Fruit fly (Drosophila melanogaster): Measurements from ENCODE around the gene Nedd8.

Nedd8 gene

dm6 chr2L:18944175-18945012, 7.2 kb downstream of the Nedd8 start (continued):
- no peak for TF ChIP-seq ATbp (GFP tag; optimal IDR thresholded peaks at IDR 0.05)
- no peak for TF ChIP-seq CG14441 (GFP tag; IDR thresholded peaks at IDR 0.05)
- no peak for TF ChIP-seq Antp (GFP tag; optimal IDR thresholded peaks at IDR 0.05)
- TF ChIP-seq klu (GFP tag; IDR thresholded peaks at IDR 0.05) = no peak
- TF ChIP-seq scrt (GFP tag; optimal IDR thresholded peaks at IDR 0.05) = no peak
- TF ChIP-seq Dip2 (GFP tag; IDR thresholded peaks at IDR 0.05) = no peak
- TF ChIP-seq CG1602 (GFP tag; optimal IDR thresholded peaks at IDR 0.05) = no peak
- no peak for TF ChIP-seq CG43689 (GFP tag; IDR thresholded peaks at IDR 0.05)
- no peak for TF ChIP-seq bcd (GFP tag; optimal IDR thresholded peaks at IDR 0.05)
- TF ChIP-seq Trl (optimal IDR thresholded peaks at IDR 0.05) = no peak
- no peak for TF ChIP-seq Trl (GFP tag; optimal IDR thresholded peaks at IDR 0.05)
- TF ChIP-seq Dref (GFP tag; IDR thresholded peaks at IDR 0.05) = no peak
- TF ChIP-seq Lim3 (GFP tag; IDR thresholded peaks at IDR 0.05) = no peak
- TF ChIP-seq zen2 (GFP tag; IDR thresholded peaks at IDR 0.05; ENCODE audit: partially characterized antibody) = no peak
- TF ChIP-seq Fer3 (tag; optimal IDR thresholded peaks at IDR 0.05) = no peak
- no peak for TF ChIP-seq Side (GFP tag; optimal IDR thresholded peaks at IDR 0.05)
- TF ChIP-seq Fer1 (GFP tag; optimal IDR thresholded peaks at IDR 0.05) = peak; percentile 48
- no peak for TF ChIP-seq Sox102F (GFP tag; optimal IDR thresholded peaks at IDR 0.05)
- no peak for TF ChIP-seq bbx (GFP tag; IDR thresholded peaks at IDR 0.05; ENCODE audit: partially characterized antibody)
- no peak for TF ChIP-seq row (GFP tag; IDR thresholded peaks at IDR 0.05)
- TF ChIP-seq Elba2 (GFP tag; optimal IDR thresholded peaks at IDR 0.05) = no peak
- no peak for TF ChIP-seq CG33557 (GFP tag; optimal IDR thresholded peaks at IDR 0.05)
- no peak for TF ChIP-seq CG7839 (tag; optimal IDR thresholded peaks at IDR 0.05)
- no peak for TF ChIP-seq Bteb2 (GFP tag; optimal IDR thresholded peaks at IDR 0.05)
- TF ChIP-seq ssp (GFP tag; IDR thresholded peaks at IDR 0.05) = no peak
- TF ChIP-seq z (GFP tag; IDR thresholded peaks at IDR 0.05) = no peak
- TF ChIP-seq CG8290 (GFP tag; optimal IDR thresholded peaks at IDR 0.05) = no peak
- TF ChIP-seq CG8290 (tag; optimal IDR thresholded peaks at IDR 0.05) = peak in 1 of 2 experiments; percentile 76
- TF ChIP-seq CG2712 (tag; optimal IDR thresholded peaks at IDR 0.05) = peak; percentile 0
- TF ChIP-seq Rfx (GFP tag; IDR thresholded peaks at IDR 0.05) = no peak
- TF ChIP-seq CG14667 (GFP tag; IDR thresholded peaks at IDR 0.05) = no peak
- TF ChIP-seq pzg (GFP tag; optimal IDR thresholded peaks at IDR 0.05) = peak; percentile 61
- no peak for TF ChIP-seq CG13287 (GFP tag; IDR thresholded peaks at IDR 0.05; ENCODE audit: partially characterized antibody)
- no peak for TF ChIP-seq gcm2 (GFP tag; optimal IDR thresholded peaks at IDR 0.05)
- no peak for TF ChIP-seq emc (GFP tag; optimal IDR thresholded peaks at IDR 0.05)
- TF ChIP-seq C15 (GFP tag; IDR thresholded peaks at IDR 0.05) = no peak
- no peak for TF ChIP-seq CG2199 (GFP tag; IDR thresholded peaks at IDR 0.05)
- no peak for TF ChIP-seq tna (GFP tag; IDR thresholded peaks at IDR 0.05; ENCODE audit: partially characterized antibody)
- no peak for TF ChIP-seq PHDP (tag; optimal IDR thresholded peaks at IDR 0.05)
- TF ChIP-seq CG30431 (GFP tag; optimal IDR thresholded peaks at IDR 0.05) = no peak
- no peak for TF ChIP-seq trh (GFP tag; optimal IDR thresholded peaks at IDR 0.05)
- TF ChIP-seq exex (tag; optimal IDR thresholded peaks at IDR 0.05) = peak; percentile 40
- peak; percentile 1 for TF ChIP-seq CG8924 (tag; optimal IDR thresholded peaks at IDR 0.05)
- TF ChIP-seq CG30020 (tag; optimal IDR thresholded peaks at IDR 0.05) = no peak
- no peak for TF ChIP-seq Scr (GFP tag; IDR thresholded peaks at IDR 0.05; ENCODE audit: partially characterized antibody)

Data from whole organism, embryonic.